Worm (Caenorhabditis elegans) whole organism, L4 larva: ENCODE results near the gene ect-2.

ENCODE experiments used
- F49E8.2 ChIP-seq: sonication (generic microtip); optimal IDR thresholded peaks from 2 replicates; lab custom pipeline; 2016; ENCODE audit warnings: missing compliant biosample characterization, mild to moderate bottlenecking, missing genetic modification characterization, borderline replicate concordance
- aly-2 ChIP-seq: sonication (generic microtip); optimal IDR thresholded peaks from 2 replicates; lab custom pipeline; 2018; ENCODE audit warnings: missing biosample characterization, missing genetic modification characterization
- ceh-82 ChIP-seq: sonication (generic microtip); optimal IDR thresholded peaks from 2 replicates; lab custom pipeline; 2017; ENCODE audit warnings: missing biosample characterization, missing genetic modification characterization
- ces-1 ChIP-seq: fragments of 150-350 bp; sonication (generic microtip); optimal IDR thresholded peaks from 4 replicates; lab custom pipeline; 2014; ENCODE audit warnings: missing biosample characterization, missing genetic modification reagents, missing genetic modification characterization
- jun-1 ChIP-seq: fragments of 150-350 bp; optimal IDR thresholded peaks from 2 replicates; lab custom pipeline; 2014; ENCODE audit warnings: missing biosample characterization, missing genetic modification reagents, missing genetic modification characterization
- lin-39 ChIP-seq: fragments of 150-350 bp; optimal IDR thresholded peaks from 2 replicates; lab custom pipeline; 2014; ENCODE audit warnings: missing biosample characterization, missing genetic modification reagents, missing genetic modification characterization
- lsy-2 ChIP-seq, 2 experiments: fragments of 150-350 bp in 1 of 2; sonication (generic microtip) in 1 of 2; optimal IDR thresholded peaks; 2 replicates each; lab custom pipeline; 2014 to 2017; ENCODE audit warnings: missing biosample characterization in 2 of 2, missing genetic modification characterization in 2 of 2
- nhr-237 ChIP-seq: sonication (generic microtip); optimal IDR thresholded peaks from 2 replicates; lab custom pipeline; 2017; ENCODE audit warnings: missing biosample characterization, missing genetic modification characterization
- nhr-41 ChIP-seq: fragments of 200-800 bp; sonication (Bioruptor generic); IDR thresholded peaks from 2 replicates; pipeline ENCODE4 v1.3.6; 2022; ENCODE audit warnings: missing genetic modification reagents, missing genetic modification characterization, missing compliant biosample characterization
- snpc-4 ChIP-seq: fragments of 150-350 bp; optimal IDR thresholded peaks from 2 replicates; lab custom pipeline; 2014; ENCODE audit warnings: missing biosample characterization, missing genetic modification characterization
- unc-62 ChIP-seq, 3 experiments: fragments of 150-350 bp in 1 of 3; sonication (generic microtip); optimal IDR thresholded peaks in 2 of 3; peaks in 1 of 3; 1 replicate in 1 of 3; 2 replicates in 2 of 3; lab custom pipeline; 2014 to 2017; ENCODE audit warnings: missing biosample characterization in 3 of 3, missing genetic modification characterization in 3 of 3, missing genetic modification reagents in 3 of 3, missing genotype in 1 of 3
- ztf-11 ChIP-seq: fragments of 150-350 bp; optimal IDR thresholded peaks from 2 replicates; lab custom pipeline; 2014; ENCODE audit warnings: missing biosample characterization, missing genetic modification characterization

- TF ChIP-seq ztf-11 (tag; lab: Kevin White, UChicago) (no peak), jun-1 (no peak), F49E8.2 (tag; lab: Kevin White, UChicago) (no peak), unc-62 (GFP tag; optimal IDR thresholded peaks at IDR 0.05 in 1 of 2; lab: Kevin White, UChicago) (no peak), unc-62 (tag; optimal IDR thresholded peaks at IDR 0.05; lab: Kevin White, UChicago) (no peak), ces-1 (no peak), nhr-41 (GFP tag; lab: Robert Waterston, UW) (no peak), nhr-237 (no peak), snpc-4 (tag; lab: Kevin White, UChicago) (no peak), ceh-82 (tag; lab: Kevin White, UChicago) (no peak), aly-2 (tag; lab: Kevin White, UChicago) (no peak), lin-39 (tag; lab: Kevin White, UChicago) (no peak), lsy-2 (tag; optimal IDR thresholded peaks at IDR 0.05; lab: Kevin White, UChicago) (no peak)
Observed at ce11 chrII:10793393-10793792, 9.6 kb upstream of the ect-2 start, which contains the start of gene vps-11.
